Fruit fly (Drosophila melanogaster): ENCODE data around the gene Polr1D.

Gene Polr1D

dm6 chr2L:19096361-19096760 is 38.7 kb downstream of the Polr1D start:
- TF ChIP-seq CG7045 (GFP tag; optimal IDR thresholded peaks at IDR 0.05): no peak
- no peak for TF ChIP-seq Hr96 (GFP tag; optimal IDR thresholded peaks at IDR 0.05)
- no peak for TF ChIP-seq CG12768 (GFP tag; optimal IDR thresholded peaks at IDR 0.05)
- TF ChIP-seq kay (GFP tag; ENCODE audit: borderline replicate concordance): no peak
- no peak for TF ChIP-seq CG14711 (tag; optimal IDR thresholded peaks at IDR 0.05)
- TF ChIP-seq ovo (GFP tag; optimal IDR thresholded peaks at IDR 0.05): no peak
- no peak for TF ChIP-seq Crg-1 (GFP tag; optimal IDR thresholded peaks at IDR 0.05)
- no peak for TF ChIP-seq tj (GFP tag; optimal IDR thresholded peaks at IDR 0.05)
- TF ChIP-seq pad (GFP tag; optimal IDR thresholded peaks at IDR 0.05): no peak
- no peak for TF ChIP-seq CG11617 (GFP tag; optimal IDR thresholded peaks at IDR 0.05)
- no peak for TF ChIP-seq bab1 (GFP tag; optimal IDR thresholded peaks at IDR 0.05)
- TF ChIP-seq toe (GFP tag; optimal IDR thresholded peaks at IDR 0.05): no peak
- TF ChIP-seq CG7101 (tag; optimal IDR thresholded peaks at IDR 0.05): no peak
- TF ChIP-seq cnc (optimal IDR thresholded peaks at IDR 0.05): no peak
- TF ChIP-seq Mnt (GFP tag; optimal IDR thresholded peaks at IDR 0.05): no peak
- TF ChIP-seq CG1620 (GFP tag; optimal IDR thresholded peaks at IDR 0.05): no peak
- no peak for TF ChIP-seq Clk (GFP tag; optimal IDR thresholded peaks at IDR 0.05)
- no peak for TF ChIP-seq CG33017 (tag; optimal IDR thresholded peaks at IDR 0.05)

- TF ChIP-seq pad (GFP tag; optimal IDR thresholded peaks at IDR 0.05) (no peak), toe (GFP tag; optimal IDR thresholded peaks at IDR 0.05) (no peak), CG1620 (GFP tag; optimal IDR thresholded peaks at IDR 0.05) (no peak), Clk (GFP tag; optimal IDR thresholded peaks at IDR 0.05) (no peak), tj (GFP tag; optimal IDR thresholded peaks at IDR 0.05) (no peak), ovo (GFP tag; optimal IDR thresholded peaks at IDR 0.05) (no peak), CG7101 (tag; optimal IDR thresholded peaks at IDR 0.05) (no peak)
These were observed 41.2 kb downstream of the Polr1D start for dm6 chr2L:19093868-19094267.

- TF ChIP-seq Crg-1 (GFP tag; optimal IDR thresholded peaks at IDR 0.05) (no peak), CG33017 (tag; optimal IDR thresholded peaks at IDR 0.05) (no peak), toe (GFP tag; optimal IDR thresholded peaks at IDR 0.05) (no peak), CG7101 (tag; optimal IDR thresholded peaks at IDR 0.05) (no peak), tj (GFP tag; optimal IDR thresholded peaks at IDR 0.05) (no peak), ovo (GFP tag; optimal IDR thresholded peaks at IDR 0.05) (no peak), pad (GFP tag; optimal IDR thresholded peaks at IDR 0.05) (no peak), kay (GFP tag; ENCODE audit: borderline replicate concordance) (no peak), Hr96 (GFP tag; optimal IDR thresholded peaks at IDR 0.05) (no peak), cnc (optimal IDR thresholded peaks at IDR 0.05) (no peak), CG11617 (GFP tag; optimal IDR thresholded peaks at IDR 0.05) (no peak), CG1620 (GFP tag; optimal IDR thresholded peaks at IDR 0.05) (no peak), CG7045 (GFP tag; optimal IDR thresholded peaks at IDR 0.05) (no peak)
These were observed 45.6 kb downstream of the Polr1D start for dm6 chr2L:19089385-19089784.

- TF ChIP-seq CG14711 (tag; optimal IDR thresholded peaks at IDR 0.05): no peak
- TF ChIP-seq kay (GFP tag; ENCODE audit: borderline replicate concordance): no peak
- no peak for TF ChIP-seq CG1620 (GFP tag; optimal IDR thresholded peaks at IDR 0.05)
- TF ChIP-seq Clk (GFP tag; optimal IDR thresholded peaks at IDR 0.05): no peak
- TF ChIP-seq CG7045 (GFP tag; optimal IDR thresholded peaks at IDR 0.05): no peak
- TF ChIP-seq cic (GFP tag; optimal IDR thresholded peaks at IDR 0.05): no peak
- TF ChIP-seq tj (GFP tag; optimal IDR thresholded peaks at IDR 0.05): no peak
- TF ChIP-seq Crg-1 (GFP tag; optimal IDR thresholded peaks at IDR 0.05): no peak
- TF ChIP-seq CG33017 (tag; optimal IDR thresholded peaks at IDR 0.05): no peak
- no peak for TF ChIP-seq pad (GFP tag; optimal IDR thresholded peaks at IDR 0.05)
- TF ChIP-seq CG11617 (GFP tag; optimal IDR thresholded peaks at IDR 0.05): no peak
- no peak for TF ChIP-seq bab1 (GFP tag; optimal IDR thresholded peaks at IDR 0.05)
- TF ChIP-seq CG5204 (GFP tag; optimal IDR thresholded peaks at IDR 0.05): no peak
- TF ChIP-seq CG7101 (tag; optimal IDR thresholded peaks at IDR 0.05): no peak
- no peak for TF ChIP-seq CG12768 (GFP tag; optimal IDR thresholded peaks at IDR 0.05)
- TF ChIP-seq Mnt (GFP tag; optimal IDR thresholded peaks at IDR 0.05): no peak
- no peak for TF ChIP-seq ovo (GFP tag; optimal IDR thresholded peaks at IDR 0.05)
- TF ChIP-seq cnc (optimal IDR thresholded peaks at IDR 0.05): no peak
These were observed 46.1 kb downstream of the Polr1D start for dm6 chr2L:19088895-19089294.

- peak; percentile 79 for TF ChIP-seq pad (GFP tag; optimal IDR thresholded peaks at IDR 0.05)
- no peak for TF ChIP-seq Clk (GFP tag; optimal IDR thresholded peaks at IDR 0.05)
These were observed 51.7 kb downstream of the Polr1D start for dm6 chr2L:19083320-19083764.
